Fruit fly (Drosophila melanogaster) whole organism, wandering third instar larva: ENCODE measurements around the gene CdGAPr.

Experiments
- Abd-B ChIP-seq: fragments of >200 bp; optimal IDR thresholded peaks from 2 replicates; lab custom pipeline; 2017; ENCODE audit warnings: missing biosample characterization, missing genetic modification characterization
- CG32264 ChIP-seq: fragments of 200-800 bp; sonication (Bioruptor generic); optimal IDR thresholded peaks from 2 replicates; lab custom pipeline; 2016; ENCODE audit warnings: missing biosample characterization, missing genetic modification characterization
- CG9705 ChIP-seq: fragments of 200-800 bp; sonication (Bioruptor generic); optimal IDR thresholded peaks from 2 replicates; lab custom pipeline; 2018; ENCODE audit warnings: missing biosample characterization, mild to moderate bottlenecking, missing genetic modification characterization
- CrebA ChIP-seq: fragments of 200-800 bp; sonication (Bioruptor generic); optimal IDR thresholded peaks from 2 replicates; lab custom pipeline; 2016; ENCODE audit warnings: missing biosample characterization, mild to moderate bottlenecking, missing genetic modification characterization, borderline replicate concordance
- Dfd ChIP-seq: fragments of >200 bp; optimal IDR thresholded peaks from 2 replicates; lab custom pipeline; 2017; ENCODE audit warnings: missing biosample characterization, missing genetic modification characterization
- Dif ChIP-seq: fragments of 200-275, 200-300 bp; sonication (Bioruptor generic); optimal IDR thresholded peaks from 2 replicates; lab custom pipeline; 2018; ENCODE audit warnings: missing biosample characterization, missing genetic modification characterization; ENCODE audit not compliant: partially characterized antibody
- GATAd ChIP-seq: sonication (Bioruptor generic); optimal IDR thresholded peaks from 2 replicates; lab custom pipeline; 2016; ENCODE audit warnings: missing biosample characterization, missing genetic modification characterization
- HLH106 ChIP-seq: fragments of 200-800 bp; optimal IDR thresholded peaks from 3 replicates; lab custom pipeline; 2019; ENCODE audit warnings: missing biosample characterization, mild to moderate bottlenecking, missing genetic modification characterization, moderate library complexity
- Hnf4 ChIP-seq: fragments of 200-800 bp; sonication (Bioruptor generic); optimal IDR thresholded peaks from 2 replicates; lab custom pipeline; 2016; ENCODE audit warnings: missing biosample characterization, mild to moderate bottlenecking, missing genetic modification characterization
- Hr78 ChIP-seq: fragments of >200 bp; optimal IDR thresholded peaks from 2 replicates; lab custom pipeline; 2017; ENCODE audit warnings: missing biosample characterization, missing genetic modification characterization
- Hr83 ChIP-seq: fragments of 200-300 bp; sonication (Bioruptor generic); optimal IDR thresholded peaks from 2 replicates; lab custom pipeline; 2016; ENCODE audit warnings: missing biosample characterization, mild to moderate bottlenecking, missing genetic modification characterization, moderate library complexity; ENCODE audit not compliant: poor library complexity, severe bottlenecking
- Jra ChIP-seq: sonication (Bioruptor generic); optimal IDR thresholded peaks from 2 replicates; lab custom pipeline; 2016; ENCODE audit warnings: missing biosample characterization, missing genetic modification characterization
- Mio ChIP-seq: sonication (Bioruptor generic); optimal IDR thresholded peaks from 2 replicates; lab custom pipeline; 2016; ENCODE audit warnings: missing biosample characterization, missing genetic modification characterization
- N ChIP-seq: fragments of >200 bp; optimal IDR thresholded peaks from 2 replicates; lab custom pipeline; 2018; ENCODE audit warnings: missing biosample characterization, missing external identifiers, missing genetic modification characterization
- Sp1 ChIP-seq: fragments of 200-800 bp; sonication (Bioruptor generic); optimal IDR thresholded peaks from 3 replicates; lab custom pipeline; 2019; ENCODE audit warnings: missing biosample characterization, mild to moderate bottlenecking, missing genetic modification characterization, moderate library complexity
- br ChIP-seq: fragments of 200-800 bp; sonication (Bioruptor generic); optimal IDR thresholded peaks from 2 replicates; lab custom pipeline; 2016; ENCODE audit warnings: missing biosample characterization, missing genetic modification characterization
- brk ChIP-seq: fragments of 200-800 bp; sonication (Bioruptor generic); optimal IDR thresholded peaks from 2 replicates; lab custom pipeline; 2016; ENCODE audit warnings: missing biosample characterization, mild to moderate bottlenecking, missing genetic modification characterization
- dl ChIP-seq, 2 experiments: fragments of 175-275, 200-275 bp in 1 of 2; fragments of 200-275 bp in 1 of 2; sonication (Bioruptor generic); optimal IDR thresholded peaks; lab custom pipeline; 2018; ENCODE audit warnings: mild to moderate bottlenecking in 2 of 2, missing biosample characterization in 2 of 2, missing genetic modification characterization in 2 of 2, moderate library complexity in 2 of 2; ENCODE audit not compliant: partially characterized antibody in 2 of 2, insufficient read depth in 1 of 2
- dmrt93B ChIP-seq: fragments of 200-800 bp; sonication (Bioruptor generic); optimal IDR thresholded peaks from 2 replicates; lab custom pipeline; 2018; ENCODE audit warnings: missing biosample characterization, mild to moderate bottlenecking, missing genetic modification characterization
- dsf ChIP-seq: sonication (Bioruptor generic); optimal IDR thresholded peaks from 2 replicates; lab custom pipeline; 2016; ENCODE audit warnings: missing biosample characterization, missing genetic modification characterization, borderline replicate concordance
- ey ChIP-seq: fragments of 200-800 bp; sonication (Bioruptor generic); optimal IDR thresholded peaks from 2 replicates; lab custom pipeline; 2016; ENCODE audit warnings: missing biosample characterization, missing genetic modification characterization
- foxo ChIP-seq, 2 experiments: fragments of 200-800 bp; sonication (Bioruptor generic); optimal IDR thresholded peaks; 2 replicates in 1 of 2; 3 replicates in 1 of 2; lab custom pipeline; 2016 to 2017; ENCODE audit warnings: missing biosample characterization in 2 of 2, missing genetic modification characterization in 2 of 2
- fru ChIP-seq: fragments of 200-800 bp; sonication (Bioruptor generic); optimal IDR thresholded peaks from 3 replicates; lab custom pipeline; 2016; ENCODE audit warnings: missing biosample characterization, mild to moderate bottlenecking, missing genetic modification characterization
- h ChIP-seq: fragments of 200-800 bp; sonication (Bioruptor generic); optimal IDR thresholded peaks from 3 replicates; lab custom pipeline; 2016; ENCODE audit warnings: missing biosample characterization, mild to moderate bottlenecking, missing genetic modification characterization
- jim ChIP-seq: fragments of 175-275, 200-325 bp; sonication (Bioruptor generic); optimal IDR thresholded peaks from 2 replicates; lab custom pipeline; 2016; ENCODE audit warnings: missing biosample characterization, mild to moderate bottlenecking, missing genetic modification characterization
- lola ChIP-seq: fragments of >200 bp; optimal IDR thresholded peaks from 2 replicates; lab custom pipeline; 2017; ENCODE audit warnings: missing biosample characterization, missing genetic modification characterization
- pan ChIP-seq: fragments of >200 bp; optimal IDR thresholded peaks from 2 replicates; lab custom pipeline; 2017
- psq ChIP-seq: fragments of 200-800 bp; sonication (Bioruptor generic); optimal IDR thresholded peaks from 3 replicates; lab custom pipeline; 2017; ENCODE audit warnings: missing biosample characterization, mild to moderate bottlenecking, missing genetic modification characterization, moderate library complexity
- rgr ChIP-seq: fragments of 200-800 bp; sonication (Bioruptor generic); optimal IDR thresholded peaks from 3 replicates; lab custom pipeline; 2016; ENCODE audit warnings: missing biosample characterization, mild to moderate bottlenecking, missing genetic modification characterization
- sv ChIP-seq: fragments of 200-800 bp; sonication (Bioruptor generic); optimal IDR thresholded peaks from 3 replicates; lab custom pipeline; 2016; ENCODE audit warnings: missing biosample characterization, missing genetic modification characterization
- tai ChIP-seq: sonication (Bioruptor generic); optimal IDR thresholded peaks from 2 replicates; lab custom pipeline; 2016; ENCODE audit warnings: missing biosample characterization, missing genetic modification characterization
- woc ChIP-seq: sonication (Bioruptor generic); optimal IDR thresholded peaks from 2 replicates; lab custom pipeline; 2016; ENCODE audit warnings: missing biosample characterization, mild to moderate bottlenecking, missing genetic modification characterization

CdGAPr gene

dm6 chr2L:19796111-19796451 is 4.4 kb upstream of the CdGAPr start, which contains the start of gene sick:
Gene sick (plus strand): TSS chr2L:19796365.
- TF ChIP-seq Hr83 (GFP tag; lab: Kevin White, UChicago): no peak
- TF ChIP-seq tai: no peak
- no peak for TF ChIP-seq rgr (GFP tag; lab: Kevin White, UChicago)
- no peak for TF ChIP-seq woc (GFP tag; lab: Kevin White, UChicago)
- no peak for TF ChIP-seq brk
- no peak for TF ChIP-seq CG32264 (GFP tag; lab: Kevin White, UChicago)
- TF ChIP-seq Abd-B (GFP tag; lab: Kevin White, UChicago): no peak

DNA sequence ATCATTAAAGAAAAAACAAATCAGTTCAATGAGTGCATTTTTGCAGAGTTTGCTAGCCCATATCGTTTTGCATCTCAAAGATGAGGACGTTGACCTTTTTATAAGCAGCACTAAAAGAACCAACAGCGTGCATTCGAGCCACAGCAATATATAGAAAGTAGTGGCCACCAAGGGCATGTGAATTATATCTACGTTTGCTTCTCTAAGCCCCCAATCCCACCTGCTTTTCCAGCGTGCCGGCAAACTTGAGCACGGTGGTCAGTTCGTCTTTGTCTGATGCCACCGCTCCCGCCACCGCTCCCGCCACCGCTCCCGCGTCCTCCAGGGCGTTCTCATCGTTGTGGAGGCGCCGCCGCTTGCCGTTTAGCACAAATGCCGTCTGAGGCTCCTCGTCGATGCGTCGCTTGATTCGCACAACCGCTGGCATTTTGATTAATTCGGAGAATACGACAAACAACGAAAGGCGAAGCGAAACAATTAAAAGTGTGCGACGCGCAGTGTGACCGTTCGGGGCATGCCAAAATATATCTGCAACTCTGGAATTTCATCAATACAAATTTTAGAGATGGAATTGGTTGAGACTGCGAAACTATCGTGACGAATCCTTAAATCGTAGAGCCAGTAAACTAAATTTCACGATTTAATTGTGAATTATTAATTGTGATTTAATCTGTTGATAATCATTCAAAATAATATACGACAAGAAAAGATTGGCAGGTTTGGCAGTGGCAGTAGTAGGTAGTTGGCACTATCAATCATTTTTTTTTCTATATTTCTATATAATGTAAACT is 3.8 kb upstream of the CdGAPr start:
- TF ChIP-seq Hnf4 (peak; percentile 64), rgr (GFP tag; lab: Kevin White, UChicago) (peak; percentile 62), Jra (GFP tag; lab: Kevin White, UChicago) (peak; percentile 8), woc (GFP tag; lab: Kevin White, UChicago) (peak; percentile 81), h (GFP tag; lab: Kevin White, UChicago) (peak; percentile 51), Hr83 (GFP tag; lab: Kevin White, UChicago) (peak; percentile 69), tai (peak; percentile 55), Dif (GFP tag; lab: Kevin White, UChicago) (no peak), br (GFP tag; lab: Kevin White, UChicago) (peak; percentile 28), CrebA (no peak), foxo (GFP tag; optimal IDR thresholded peaks at IDR 0.05; lab: Kevin White, UChicago) (peak in 1 of 2 experiments; percentile 60), sv (peak; percentile 30), Abd-B (GFP tag; lab: Kevin White, UChicago) (no peak), Hr78 (GFP tag; lab: Kevin White, UChicago) (no peak), Sp1 (GFP tag; lab: Kevin White, UChicago) (no peak), jim (GFP tag; lab: Kevin White, UChicago) (no peak), dsf (GFP tag; lab: Kevin White, UChicago) (peak; percentile 7), Dfd (GFP tag; lab: Kevin White, UChicago) (no peak), psq (GFP tag; lab: Kevin White, UChicago) (peak; percentile 23), GATAd (GFP tag; lab: Kevin White, UChicago) (no peak), N (GFP tag; lab: Kevin White, UChicago) (no peak), HLH106 (tag; lab: Kevin White, UChicago) (peak; percentile 38), ey (peak; percentile 40), fru (GFP tag; lab: Kevin White, UChicago) (peak; percentile 44), Mio (GFP tag; lab: Kevin White, UChicago) (no peak), dmrt93B (GFP tag; lab: Kevin White, UChicago) (peak; percentile 10), pan (lab: Kevin White, UChicago) (no peak)

DNA sequence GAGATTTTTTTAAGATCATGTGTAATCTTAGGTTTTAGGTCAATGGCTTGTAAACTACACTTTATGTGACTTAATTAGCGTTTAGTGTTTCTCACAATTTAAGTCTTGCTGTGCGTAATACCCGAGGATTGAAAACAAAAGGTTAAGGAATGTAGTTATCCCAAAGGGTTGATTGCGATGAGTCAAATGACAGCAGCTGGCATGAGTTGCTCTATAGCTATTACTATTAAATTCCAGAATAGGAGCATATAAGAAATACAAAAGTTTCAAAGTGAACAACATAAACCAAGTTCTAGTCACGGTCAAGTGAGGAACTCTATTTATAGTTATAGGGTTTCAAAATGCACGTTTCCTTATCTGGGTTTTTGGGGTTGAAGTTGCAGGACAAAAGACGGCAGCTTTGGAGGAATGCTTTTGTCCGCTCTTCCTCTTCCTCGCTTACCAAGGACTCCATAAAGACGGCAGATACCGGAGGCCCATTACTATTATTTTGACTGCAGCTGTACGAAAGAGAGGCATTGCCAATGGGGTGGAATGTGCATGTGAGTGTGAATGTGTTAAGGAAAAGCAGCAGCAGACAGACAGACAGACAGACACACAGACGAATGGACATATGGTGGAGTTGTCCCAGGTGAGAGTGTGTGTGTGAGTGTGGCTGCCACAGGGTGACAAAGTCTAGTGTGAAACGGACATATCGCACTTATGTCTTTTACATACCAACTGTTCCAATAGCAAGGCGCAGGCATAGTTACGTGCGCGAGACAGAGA is 945 bp downstream of the CdGAPr start:
- TF ChIP-seq ey (peak; percentile 12), N (GFP tag; lab: Kevin White, UChicago) (peak; percentile 81), pan (lab: Kevin White, UChicago) (no peak)
- TF ChIP-seq, all 38 proteins: peak for 2

dm6 chr2L:19788735-19789134 is 2.9 kb downstream of the CdGAPr start:
- no peak for TF ChIP-seq CG9705 (GFP tag; lab: Kevin White, UChicago)
- no peak for TF ChIP-seq CG32264 (GFP tag; lab: Kevin White, UChicago)
- no peak for TF ChIP-seq dl (GFP tag; optimal IDR thresholded peaks at IDR 0.05; lab: Kevin White, UChicago; ENCODE audit: insufficient read depth in 1 of 2, partially characterized antibody in 2 of 2)
- no peak for TF ChIP-seq Hr78 (GFP tag; lab: Kevin White, UChicago)
- no peak for TF ChIP-seq rgr (GFP tag; lab: Kevin White, UChicago)
- no peak for TF ChIP-seq Jra (GFP tag; lab: Kevin White, UChicago)
- TF ChIP-seq CrebA: no peak
- TF ChIP-seq br (GFP tag; lab: Kevin White, UChicago): no peak
- TF ChIP-seq N (GFP tag; lab: Kevin White, UChicago): no peak
- no peak for TF ChIP-seq HLH106 (tag; lab: Kevin White, UChicago)
- no peak for TF ChIP-seq Mio (GFP tag; lab: Kevin White, UChicago)
- no peak for TF ChIP-seq lola (GFP tag; lab: Kevin White, UChicago)
- no peak for TF ChIP-seq dmrt93B (GFP tag; lab: Kevin White, UChicago)
